Worm (Caenorhabditis elegans) whole organism, L4 larva: ENCODE data around the gene acs-14.

ENCODE experiments used
- F37D6.2 ChIP-seq: sonication (generic microtip); optimal IDR thresholded peaks from 2 replicates; lab custom pipeline; 2016; ENCODE audit warnings: mild to moderate bottlenecking, missing genetic modification characterization, missing compliant biosample characterization
- F49E8.2 ChIP-seq: sonication (generic microtip); optimal IDR thresholded peaks from 2 replicates; lab custom pipeline; 2016; ENCODE audit warnings: missing compliant biosample characterization, mild to moderate bottlenecking, missing genetic modification characterization, borderline replicate concordance
- T20F7.1 ChIP-seq: fragments of 200-800 bp; sonication (Bioruptor generic); optimal IDR thresholded peaks from 2 replicates; lab custom pipeline; 2018; ENCODE audit warnings: mild to moderate bottlenecking, missing genetic modification characterization, missing compliant biosample characterization
- T26A8.4 ChIP-seq: fragments of 200-800 bp; sonication (Bioruptor generic); IDR thresholded peaks from 2 replicates; pipeline ENCODE4 v1.3.6; 2022; ENCODE audit warnings: missing genetic modification characterization, missing compliant biosample characterization
- Y105C5A.15 ChIP-seq: fragments of 200-800 bp; sonication (Bioruptor generic); IDR thresholded peaks from 2 replicates; pipeline ENCODE4 v1.3.6; 2022; ENCODE audit warnings: missing genetic modification characterization, missing compliant biosample characterization
- Y48G9A.11 ChIP-seq: fragments of 200-800 bp; sonication (Bioruptor generic); IDR thresholded peaks from 2 replicates; pipeline ENCODE4 v1.3.6; 2022; ENCODE audit warnings: missing genetic modification reagents, missing genetic modification characterization, missing compliant biosample characterization
- Y5F2A.4 ChIP-seq: fragments of 200-800 bp; sonication (Bioruptor generic); optimal IDR thresholded peaks from 2 replicates; lab custom pipeline; 2018; ENCODE audit warnings: mild to moderate bottlenecking, missing genetic modification characterization, missing compliant biosample characterization
- ZK546.5 ChIP-seq, 2 experiments: sonication (generic microtip); optimal IDR thresholded peaks; 2 replicates each; lab custom pipeline; 2017; ENCODE audit warnings: missing biosample characterization in 2 of 2, missing genetic modification characterization in 2 of 2
- aha-1 ChIP-seq: fragments of 150-350 bp; peaks from one replicate; lab custom pipeline; 2014; ENCODE audit warnings: missing biosample characterization, missing genetic modification characterization
- ama-1 ChIP-seq: fragments of 150-350 bp; optimal IDR thresholded peaks from 2 replicates; lab custom pipeline; 2014; ENCODE audit warnings: inconsistent platforms, mixed read lengths
- ceh-28 ChIP-seq: fragments of 150-350 bp; optimal IDR thresholded peaks from 2 replicates; lab custom pipeline; 2014; ENCODE audit warnings: missing biosample characterization, missing genetic modification reagents, missing genetic modification characterization
- ceh-32 ChIP-seq: sonication (generic microtip); optimal IDR thresholded peaks from 2 replicates; lab custom pipeline; 2016; ENCODE audit warnings: mild to moderate bottlenecking, missing genetic modification characterization, missing compliant biosample characterization; ENCODE audit not compliant: poor library complexity
- ceh-44 ChIP-seq: fragments of 200-800 bp; sonication (Bioruptor generic); IDR thresholded peaks from 2 replicates; pipeline ENCODE4 v1.3.6; 2022; ENCODE audit warnings: missing genetic modification reagents, missing genetic modification characterization, missing compliant biosample characterization
- ceh-82 ChIP-seq: sonication (generic microtip); optimal IDR thresholded peaks from 2 replicates; lab custom pipeline; 2017; ENCODE audit warnings: missing biosample characterization, missing genetic modification characterization
- cey-2 ChIP-seq: sonication (generic microtip); optimal IDR thresholded peaks from 3 replicates; lab custom pipeline; 2017; ENCODE audit warnings: missing genetic modification characterization, mild to moderate bottlenecking, missing compliant biosample characterization, antibody characterized with exemption, borderline replicate concordance; ENCODE audit not compliant: insufficient read depth
- daf-12 ChIP-seq: fragments of 150-350 bp; optimal IDR thresholded peaks from 2 replicates; lab custom pipeline; 2014; ENCODE audit warnings: missing biosample characterization, missing genetic modification reagents, missing genetic modification characterization
- daf-19 ChIP-seq: fragments of 200-800 bp; sonication (Bioruptor generic); conservative IDR thresholded peaks from 2 replicates; pipeline ENCODE4 v1.3.6; 2022; ENCODE audit warnings: missing genetic modification characterization, missing compliant biosample characterization
- duxl-1 ChIP-seq: sonication (generic microtip); optimal IDR thresholded peaks from 2 replicates; lab custom pipeline; 2016; ENCODE audit warnings: mild to moderate bottlenecking, missing genetic modification characterization, moderate library complexity, missing compliant biosample characterization; ENCODE audit not compliant: poor library complexity
- egl-43 ChIP-seq: fragments of 200-800 bp; sonication (Bioruptor generic); IDR thresholded peaks from 2 replicates; pipeline ENCODE4 v1.3.6; 2022; ENCODE audit warnings: missing genetic modification reagents, missing genetic modification characterization, missing compliant biosample characterization
- fkh-10 ChIP-seq: fragments of 150-350 bp; optimal IDR thresholded peaks from 2 replicates; lab custom pipeline; 2014; ENCODE audit warnings: missing biosample characterization, missing genetic modification reagents, missing genetic modification characterization
- hlh-11 ChIP-seq: fragments of 200-800 bp; sonication (Bioruptor generic); optimal IDR thresholded peaks from 2 replicates; lab custom pipeline; 2018; ENCODE audit warnings: mild to moderate bottlenecking, missing genetic modification characterization, missing compliant biosample characterization
- hmg-1.1 ChIP-seq: fragments of 200-800 bp; sonication (Bioruptor generic); IDR thresholded peaks from 2 replicates; pipeline ENCODE4 v1.3.6; 2022; ENCODE audit warnings: missing genetic modification reagents, missing genetic modification characterization, missing compliant biosample characterization
- jun-1 ChIP-seq: fragments of 150-350 bp; optimal IDR thresholded peaks from 2 replicates; lab custom pipeline; 2014; ENCODE audit warnings: missing biosample characterization, missing genetic modification reagents, missing genetic modification characterization
- lim-7 ChIP-seq: fragments of 200-800 bp; sonication (Bioruptor generic); IDR thresholded peaks from 2 replicates; pipeline ENCODE4 v1.3.6; 2022; ENCODE audit warnings: missing genetic modification characterization, missing compliant biosample characterization
- lin-13 ChIP-seq: fragments of 150-350 bp; optimal IDR thresholded peaks from 2 replicates; lab custom pipeline; 2014; ENCODE audit warnings: missing biosample characterization, missing genetic modification reagents, missing genetic modification characterization
- lin-15B ChIP-seq: fragments of 150-350 bp; sonication (generic microtip); optimal IDR thresholded peaks from 3 replicates; lab custom pipeline; 2014; ENCODE audit warnings: missing biosample characterization, missing genetic modification characterization
- lin-29 ChIP-seq: fragments of 200-800 bp; sonication (Bioruptor generic); IDR thresholded peaks from 2 replicates; pipeline ENCODE4 v1.3.6; 2022; ENCODE audit warnings: missing genetic modification reagents, missing genetic modification characterization, missing compliant biosample characterization
- lin-39 ChIP-seq: fragments of 150-350 bp; optimal IDR thresholded peaks from 2 replicates; lab custom pipeline; 2014; ENCODE audit warnings: missing biosample characterization, missing genetic modification reagents, missing genetic modification characterization
- mdl-1 ChIP-seq, 2 experiments: fragments of 150-350 bp in 1 of 2; sonication (generic microtip) in 1 of 2; optimal IDR thresholded peaks; 2 replicates each; lab custom pipeline; 2014 to 2017; ENCODE audit warnings: missing biosample characterization in 2 of 2, missing genetic modification characterization in 2 of 2
- mdt-29 ChIP-seq: fragments of 200-800 bp; sonication (Bioruptor generic); IDR thresholded peaks from 2 replicates; pipeline ENCODE4 v1.3.6; 2022; ENCODE audit warnings: missing genetic modification reagents, missing genetic modification characterization, missing compliant biosample characterization
- mep-1 ChIP-seq: fragments of 150-350 bp; sonication (generic microtip); optimal IDR thresholded peaks from 3 replicates; lab custom pipeline; 2014; ENCODE audit warnings: missing biosample characterization, missing genetic modification characterization
- mes-2 ChIP-seq: sonication (generic microtip); optimal IDR thresholded peaks from 2 replicates; lab custom pipeline; 2016; ENCODE audit warnings: missing genotype, mild to moderate bottlenecking, missing genetic modification characterization, missing compliant biosample characterization; ENCODE audit not compliant: poor library complexity, severe bottlenecking
- nhr-102 ChIP-seq: sonication (generic microtip); optimal IDR thresholded peaks from 2 replicates; lab custom pipeline; 2016; ENCODE audit warnings: mild to moderate bottlenecking, missing genetic modification characterization, moderate library complexity, missing compliant biosample characterization
- nhr-11 ChIP-seq: fragments of 150-350 bp; optimal IDR thresholded peaks from 2 replicates; lab custom pipeline; 2014; ENCODE audit warnings: missing biosample characterization, missing genetic modification characterization
- nhr-111 ChIP-seq: fragments of 200-800 bp; sonication (Bioruptor generic); optimal IDR thresholded peaks from 2 replicates; lab custom pipeline; 2018; ENCODE audit warnings: mild to moderate bottlenecking, missing genetic modification characterization, missing compliant biosample characterization
- nhr-25 ChIP-seq: sonication (generic microtip); optimal IDR thresholded peaks from 2 replicates; lab custom pipeline; 2017; ENCODE audit warnings: missing genetic modification characterization, mild to moderate bottlenecking, missing compliant biosample characterization, antibody characterized with exemption, moderate library complexity, borderline replicate concordance; ENCODE audit not compliant: insufficient read depth
- nhr-28 ChIP-seq: fragments of 150-350 bp; optimal IDR thresholded peaks from 2 replicates; lab custom pipeline; 2014; ENCODE audit warnings: missing biosample characterization, missing genetic modification characterization
- nhr-41 ChIP-seq: fragments of 200-800 bp; sonication (Bioruptor generic); IDR thresholded peaks from 2 replicates; pipeline ENCODE4 v1.3.6; 2022; ENCODE audit warnings: missing genetic modification reagents, missing genetic modification characterization, missing compliant biosample characterization
- nhr-42 ChIP-seq: fragments of 200-800 bp; sonication (Bioruptor generic); IDR thresholded peaks from 2 replicates; pipeline ENCODE4 v1.3.6; 2022; ENCODE audit warnings: missing genetic modification characterization, missing compliant biosample characterization
- nhr-77 ChIP-seq: fragments of 150-350 bp; optimal IDR thresholded peaks from 2 replicates; lab custom pipeline; 2014; ENCODE audit warnings: missing biosample characterization, missing genetic modification characterization
- php-3 ChIP-seq: fragments of 200-800 bp; sonication (Bioruptor generic); IDR thresholded peaks from 2 replicates; pipeline ENCODE4 v1.3.6; 2022; ENCODE audit warnings: missing genetic modification reagents, missing genetic modification characterization, missing compliant biosample characterization
- sdz-12 ChIP-seq: fragments of 200-800 bp; sonication (Bioruptor generic); optimal IDR thresholded peaks from 2 replicates; lab custom pipeline; 2018; ENCODE audit warnings: mild to moderate bottlenecking, missing genetic modification characterization, missing compliant biosample characterization
- set-16 ChIP-seq: fragments of 200-800 bp; sonication (Bioruptor generic); IDR thresholded peaks from 2 replicates; pipeline ENCODE4 v1.3.6; 2022; ENCODE audit warnings: missing genetic modification reagents, missing genetic modification characterization, missing compliant biosample characterization
- spr-3 ChIP-seq: fragments of 200-800 bp; sonication (Bioruptor generic); optimal IDR thresholded peaks from 2 replicates; lab custom pipeline; 2018; ENCODE audit warnings: mild to moderate bottlenecking, missing genetic modification characterization, missing compliant biosample characterization
- unc-39 ChIP-seq: sonication (generic microtip); optimal IDR thresholded peaks from 2 replicates; lab custom pipeline; 2017; ENCODE audit warnings: missing biosample characterization, missing genetic modification characterization
- vab-7 ChIP-seq: fragments of 200-800 bp; sonication (Bioruptor generic); IDR thresholded peaks from 2 replicates; pipeline ENCODE4 v1.3.6; 2022; ENCODE audit warnings: missing genetic modification reagents, missing genetic modification characterization, missing compliant biosample characterization
- zag-1 ChIP-seq: fragments of 150-350 bp; optimal IDR thresholded peaks from 2 replicates; lab custom pipeline; 2014; ENCODE audit warnings: missing biosample characterization, missing genetic modification characterization
- zfp-2 ChIP-seq: sonication (generic microtip); optimal IDR thresholded peaks from 2 replicates; lab custom pipeline; 2016; ENCODE audit warnings: mild to moderate bottlenecking, missing genetic modification characterization, missing compliant biosample characterization
- zfp-3 ChIP-seq: fragments of 200-800 bp; sonication (Bioruptor generic); conservative IDR thresholded peaks from 2 replicates; pipeline ENCODE4 v1.3.6; 2022; ENCODE audit warnings: missing genetic modification reagents, missing genetic modification characterization, missing compliant biosample characterization
- ztf-11 ChIP-seq: fragments of 150-350 bp; optimal IDR thresholded peaks from 2 replicates; lab custom pipeline; 2014; ENCODE audit warnings: missing biosample characterization, missing genetic modification characterization
- ztf-7 ChIP-seq: fragments of 150-350 bp; optimal IDR thresholded peaks from 2 replicates; lab custom pipeline; 2014; ENCODE audit warnings: missing biosample characterization, missing genetic modification characterization

The acs-14 gene

ce11 chrV:9546860-9547269 lies 38.9 kb downstream of the acs-14 start, which contains the start of gene his-37 (continued):
- TF ChIP-seq jun-1 (tag; lab: Kevin White, UChicago): peak; percentile 97
- TF ChIP-seq nhr-25 (tag; lab: Kevin White, UChicago): peak; percentile 98
- TF ChIP-seq ceh-32 (tag; lab: Kevin White, UChicago): peak; percentile 82
- peak; percentile 95 for TF ChIP-seq ama-1 (lab: Kevin White, UChicago)
- no peak for TF ChIP-seq daf-12
- TF ChIP-seq ztf-11 (tag; lab: Kevin White, UChicago): no peak
- peak; percentile 89 for TF ChIP-seq spr-3 (GFP tag; lab: Kevin White, UChicago)
- peak; percentile 99 for TF ChIP-seq hlh-11 (tag; lab: Kevin White, UChicago)
- peak; percentile 90 for TF ChIP-seq ztf-7 (tag; lab: Kevin White, UChicago)
- TF ChIP-seq sdz-12: no peak
- TF ChIP-seq lin-15B (tag; lab: Kevin White, UChicago): no peak
- peak in 1 of 2 experiments; percentile 79 for TF ChIP-seq ZK546.5 (tag; optimal IDR thresholded peaks at IDR 0.05; lab: Kevin White, UChicago)
- TF ChIP-seq ceh-44 (GFP tag; lab: Robert Waterston, UW): no peak
- peak; percentile 97 for TF ChIP-seq F37D6.2 (tag; lab: Kevin White, UChicago)
- peak; percentile 85 for TF ChIP-seq zfp-2 (tag; lab: Kevin White, UChicago)
- TF ChIP-seq mdt-29 (GFP tag; lab: Robert Waterston, UW): peak; percentile 94
- TF ChIP-seq lim-7 (GFP tag; lab: Robert Waterston, UW): no peak
- peak; percentile 88 for TF ChIP-seq cey-2
- 0 out of 2 replicates have a peak, but pooled peaks have one; percentile 8 for TF ChIP-seq Y48G9A.11
- TF ChIP-seq mes-2 (tag; lab: Kevin White, UChicago): peak; percentile 95
- peak; percentile 92 for TF ChIP-seq vab-7 (GFP tag; lab: Robert Waterston, UW)
- peak; percentile 84 for TF ChIP-seq Y5F2A.4 (GFP tag; lab: Kevin White, UChicago)
- peak; percentile 97 for TF ChIP-seq hmg-1.1 (GFP tag; lab: Robert Waterston, UW)
- no peak for TF ChIP-seq F49E8.2 (tag; lab: Kevin White, UChicago)
- peak; percentile 97 for TF ChIP-seq daf-19 (GFP tag; lab: Robert Waterston, UW)
- peak; percentile 100 for TF ChIP-seq nhr-11 (tag; lab: Kevin White, UChicago)
- peak; percentile 97 for TF ChIP-seq nhr-42
- peak; percentile 74 to 97 for TF ChIP-seq mdl-1 (tag; optimal IDR thresholded peaks at IDR 0.05; lab: Kevin White, UChicago)
- peak; percentile 51; the same call in 1 of the 2 replicates for TF ChIP-seq set-16
- peak; percentile 83 for TF ChIP-seq zag-1 (tag; lab: Kevin White, UChicago)
- peak; percentile 99 for TF ChIP-seq nhr-102
- TF ChIP-seq ceh-28 (tag; lab: Kevin White, UChicago): peak; percentile 59
- peak; percentile 99 for TF ChIP-seq zfp-3 (GFP tag; lab: Robert Waterston, UW)
- TF ChIP-seq lin-29 (GFP tag; lab: Robert Waterston, UW): peak; percentile 95
- no peak for TF ChIP-seq nhr-111 (GFP tag; lab: Kevin White, UChicago)
- peak; percentile 100 for TF ChIP-seq aha-1 (tag; lab: Kevin White, UChicago)
- TF ChIP-seq nhr-28 (tag; lab: Kevin White, UChicago): peak; percentile 99
- peak; percentile 62 for TF ChIP-seq lin-39 (tag; lab: Kevin White, UChicago)
- peak; percentile 61; the same call in 1 of the 2 replicates for TF ChIP-seq Y105C5A.15
- TF ChIP-seq ceh-82 (tag; lab: Kevin White, UChicago): no peak
- TF ChIP-seq nhr-77 (tag; lab: Kevin White, UChicago): peak; percentile 99
- TF ChIP-seq T20F7.1: peak; percentile 96
- TF ChIP-seq egl-43 (GFP tag; lab: Robert Waterston, UW): peak; percentile 95
- TF ChIP-seq lin-13 (GFP tag; lab: Kevin White, UChicago): peak; percentile 98
- TF ChIP-seq php-3 (GFP tag; lab: Robert Waterston, UW): peak; percentile 94
- TF ChIP-seq nhr-41 (GFP tag; lab: Robert Waterston, UW): peak; percentile 88
- TF ChIP-seq duxl-1 (tag; lab: Kevin White, UChicago): peak; percentile 96
- peak; percentile 52 for TF ChIP-seq unc-39 (tag; lab: Kevin White, UChicago)
- TF ChIP-seq fkh-10 (GFP tag; lab: Kevin White, UChicago): peak; percentile 98
- TF ChIP-seq T26A8.4: peak; percentile 98
- TF ChIP-seq mep-1 (tag; lab: Kevin White, UChicago): peak; percentile 99
